Worm (Caenorhabditis elegans) whole organism, mixed stage, embryonic: ENCODE measurements around the gene K03H6.4.

Experiments used
- blmp-1 ChIP-seq: fragments of 150-350 bp; optimal IDR thresholded peaks from 2 replicates; lab custom pipeline; 2014; ENCODE audit warnings: missing biosample characterization, missing genetic modification characterization
- elt-1 ChIP-seq: sonication (generic microtip); optimal IDR thresholded peaks from 2 replicates; lab custom pipeline; 2017; ENCODE audit warnings: missing genetic modification characterization, mild to moderate bottlenecking, missing compliant biosample characterization, antibody characterized with exemption, moderate library complexity, borderline replicate concordance; ENCODE audit not compliant: insufficient read depth

- TF ChIP-seq elt-1 (tag; lab: Kevin White, UChicago): no peak
- TF ChIP-seq blmp-1 (tag; lab: Kevin White, UChicago): no peak
Observed at ce11 chrIV:1475009-1475408, 46.1 kb downstream of the K03H6.4 start, which contains the start of gene Y77E11A.12.
